Worm (Caenorhabditis elegans) whole organism, L4 larva: ENCODE measurements around the gene F53A9.8.
"Not testable (repeated sequence)": the region's sequence is repeated elsewhere in the genome, so short reads cannot be mapped to it uniquely, and the experiment has no call there.

Experiments
- D1046.2 ChIP-seq: fragments of 200-800 bp; sonication (Bioruptor generic); IDR thresholded peaks from 2 replicates; pipeline ENCODE4 v1.3.6; 2022; ENCODE audit warnings: missing genetic modification characterization, missing compliant biosample characterization
- F37D6.2 ChIP-seq: sonication (generic microtip); optimal IDR thresholded peaks from 2 replicates; lab custom pipeline; 2016; ENCODE audit warnings: mild to moderate bottlenecking, missing genetic modification characterization, missing compliant biosample characterization
- T20F7.1 ChIP-seq: fragments of 200-800 bp; sonication (Bioruptor generic); optimal IDR thresholded peaks from 2 replicates; lab custom pipeline; 2018; ENCODE audit warnings: mild to moderate bottlenecking, missing genetic modification characterization, missing compliant biosample characterization
- ZK337.2 ChIP-seq: fragments of 200-800 bp; sonication (Bioruptor generic); IDR thresholded peaks from 2 replicates; pipeline ENCODE4 v1.3.6; 2022; ENCODE audit warnings: missing genetic modification reagents, missing genetic modification characterization, missing compliant biosample characterization
- aha-1 ChIP-seq: fragments of 150-350 bp; peaks from one replicate; lab custom pipeline; 2014; ENCODE audit warnings: missing biosample characterization, missing genetic modification characterization
- arid-1 ChIP-seq: fragments of 200-800 bp; sonication (Bioruptor generic); conservative IDR thresholded peaks from 2 replicates; pipeline ENCODE4 v1.3.6; 2022; ENCODE audit warnings: missing genetic modification reagents, missing genetic modification characterization, missing compliant biosample characterization
- ceh-28 ChIP-seq: fragments of 150-350 bp; optimal IDR thresholded peaks from 2 replicates; lab custom pipeline; 2014; ENCODE audit warnings: missing biosample characterization, missing genetic modification reagents, missing genetic modification characterization
- daf-16 ChIP-seq, 3 experiments: sonication (generic microtip); optimal IDR thresholded peaks; 2 replicates each; lab custom pipeline; 2016 to 2017; ENCODE audit warnings: missing genetic modification characterization in 3 of 3, missing genetic modification reagents in 3 of 3, mild to moderate bottlenecking in 2 of 3, missing compliant biosample characterization in 2 of 3, missing biosample characterization in 1 of 3, moderate library complexity in 1 of 3
- daf-8 ChIP-seq: fragments of 200-800 bp; sonication (Bioruptor generic); IDR thresholded peaks from 2 replicates; pipeline ENCODE4 v1.3.6; 2022; ENCODE audit warnings: missing genetic modification characterization, missing compliant biosample characterization
- dmd-6 ChIP-seq: fragments of 200-800 bp; sonication (Bioruptor generic); IDR thresholded peaks from 2 replicates; pipeline ENCODE4 v1.3.6; 2022; ENCODE audit warnings: missing genetic modification reagents, missing genetic modification characterization, missing compliant biosample characterization
- dmd-8 ChIP-seq: fragments of 200-800 bp; sonication (Bioruptor generic); IDR thresholded peaks from 2 replicates; pipeline ENCODE4 v1.3.6; 2022; ENCODE audit warnings: missing genetic modification characterization, missing compliant biosample characterization
- dpl-1 ChIP-seq: fragments of 150-350 bp; optimal IDR thresholded peaks from 2 replicates; lab custom pipeline; 2014; ENCODE audit warnings: missing biosample characterization, missing genetic modification reagents, missing genetic modification characterization
- dve-1 ChIP-seq: sonication (generic microtip); optimal IDR thresholded peaks from 2 replicates; lab custom pipeline; 2017; ENCODE audit warnings: antibody characterized with exemption, mild to moderate bottlenecking, missing genetic modification characterization, missing compliant biosample characterization; ENCODE audit not compliant: insufficient read depth
- hif-1 ChIP-seq, 2 experiments: sonication (generic microtip); optimal IDR thresholded peaks; 2 replicates each; lab custom pipeline; 2016 to 2017; ENCODE audit warnings: missing compliant biosample characterization in 2 of 2, missing genetic modification characterization in 2 of 2, missing genetic modification reagents in 2 of 2, missing genotype in 2 of 2, mild to moderate bottlenecking in 1 of 2
- hlh-11 ChIP-seq: fragments of 200-800 bp; sonication (Bioruptor generic); optimal IDR thresholded peaks from 2 replicates; lab custom pipeline; 2018; ENCODE audit warnings: mild to moderate bottlenecking, missing genetic modification characterization, missing compliant biosample characterization
- hlh-30 ChIP-seq: sonication (generic microtip); optimal IDR thresholded peaks from 2 replicates; lab custom pipeline; 2017; ENCODE audit warnings: antibody characterized with exemption, mild to moderate bottlenecking, missing genetic modification characterization, missing compliant biosample characterization; ENCODE audit not compliant: insufficient read depth
- hmg-1.1 ChIP-seq: fragments of 200-800 bp; sonication (Bioruptor generic); IDR thresholded peaks from 2 replicates; pipeline ENCODE4 v1.3.6; 2022; ENCODE audit warnings: missing genetic modification reagents, missing genetic modification characterization, missing compliant biosample characterization
- jun-1 ChIP-seq: fragments of 150-350 bp; optimal IDR thresholded peaks from 2 replicates; lab custom pipeline; 2014; ENCODE audit warnings: missing biosample characterization, missing genetic modification reagents, missing genetic modification characterization
- lin-1 ChIP-seq: fragments of 200-800 bp; sonication (Bioruptor generic); IDR thresholded peaks from 2 replicates; pipeline ENCODE4 v1.3.6; 2022; ENCODE audit warnings: missing genetic modification reagents, missing genetic modification characterization, missing compliant biosample characterization
- lin-13 ChIP-seq: fragments of 150-350 bp; optimal IDR thresholded peaks from 2 replicates; lab custom pipeline; 2014; ENCODE audit warnings: missing biosample characterization, missing genetic modification reagents, missing genetic modification characterization
- lin-39 ChIP-seq: fragments of 150-350 bp; optimal IDR thresholded peaks from 2 replicates; lab custom pipeline; 2014; ENCODE audit warnings: missing biosample characterization, missing genetic modification reagents, missing genetic modification characterization
- lsy-2 ChIP-seq, 2 experiments: fragments of 150-350 bp in 1 of 2; sonication (generic microtip) in 1 of 2; optimal IDR thresholded peaks; 2 replicates each; lab custom pipeline; 2014 to 2017; ENCODE audit warnings: missing biosample characterization in 2 of 2, missing genetic modification characterization in 2 of 2
- mdl-1 ChIP-seq, 2 experiments: fragments of 150-350 bp in 1 of 2; sonication (generic microtip) in 1 of 2; optimal IDR thresholded peaks; 2 replicates each; lab custom pipeline; 2014 to 2017; ENCODE audit warnings: missing biosample characterization in 2 of 2, missing genetic modification characterization in 2 of 2
- mep-1 ChIP-seq: fragments of 150-350 bp; sonication (generic microtip); optimal IDR thresholded peaks from 3 replicates; lab custom pipeline; 2014; ENCODE audit warnings: missing biosample characterization, missing genetic modification characterization
- mes-2 ChIP-seq: sonication (generic microtip); optimal IDR thresholded peaks from 2 replicates; lab custom pipeline; 2016; ENCODE audit warnings: missing genotype, mild to moderate bottlenecking, missing genetic modification characterization, missing compliant biosample characterization; ENCODE audit not compliant: poor library complexity, severe bottlenecking
- mxl-3 ChIP-seq: fragments of 200-800 bp; sonication (Bioruptor generic); optimal IDR thresholded peaks from 2 replicates; lab custom pipeline; 2018; ENCODE audit warnings: mild to moderate bottlenecking, missing genetic modification characterization, missing compliant biosample characterization
- nhr-11 ChIP-seq: fragments of 150-350 bp; optimal IDR thresholded peaks from 2 replicates; lab custom pipeline; 2014; ENCODE audit warnings: missing biosample characterization, missing genetic modification characterization
- nhr-25 ChIP-seq: sonication (generic microtip); optimal IDR thresholded peaks from 2 replicates; lab custom pipeline; 2017; ENCODE audit warnings: missing genetic modification characterization, mild to moderate bottlenecking, missing compliant biosample characterization, antibody characterized with exemption, moderate library complexity, borderline replicate concordance; ENCODE audit not compliant: insufficient read depth
- nhr-28 ChIP-seq: fragments of 150-350 bp; optimal IDR thresholded peaks from 2 replicates; lab custom pipeline; 2014; ENCODE audit warnings: missing biosample characterization, missing genetic modification characterization
- nhr-6 ChIP-seq: fragments of 150-350 bp; optimal IDR thresholded peaks from 2 replicates; lab custom pipeline; 2014; ENCODE audit warnings: missing biosample characterization, missing genetic modification characterization
- nhr-77 ChIP-seq: fragments of 150-350 bp; optimal IDR thresholded peaks from 2 replicates; lab custom pipeline; 2014; ENCODE audit warnings: missing biosample characterization, missing genetic modification characterization
- pha-4 ChIP-seq, 2 experiments: fragments of 150-350 bp in 1 of 2; fragments of 200-800 bp in 1 of 2; sonication (Bioruptor generic) in 1 of 2; IDR thresholded peaks in 1 of 2; optimal IDR thresholded peaks in 1 of 2; 2 replicates each; pipeline versions ENCODE4 v1.3.6 to Lab custom; 2014 to 2022; ENCODE audit warnings: missing genetic modification characterization in 2 of 2, missing genetic modification reagents in 2 of 2, missing biosample characterization in 1 of 2, missing compliant biosample characterization in 1 of 2
- rbr-2 ChIP-seq: sonication (generic microtip); optimal IDR thresholded peaks from 2 replicates; lab custom pipeline; 2016; ENCODE audit warnings: missing genotype, missing genetic modification characterization, missing compliant biosample characterization
- tag-97 ChIP-seq: fragments of 200-800 bp; sonication (Bioruptor generic); IDR thresholded peaks from 2 replicates; pipeline ENCODE4 v1.3.6; 2022; ENCODE audit warnings: missing genetic modification characterization, missing compliant biosample characterization
- tra-1 ChIP-seq: fragments of 200-800 bp; sonication (Bioruptor generic); IDR thresholded peaks from 2 replicates; pipeline ENCODE4 v1.3.6; 2022; ENCODE audit warnings: missing genetic modification reagents, missing genetic modification characterization, missing compliant biosample characterization
- vab-7 ChIP-seq: fragments of 200-800 bp; sonication (Bioruptor generic); IDR thresholded peaks from 2 replicates; pipeline ENCODE4 v1.3.6; 2022; ENCODE audit warnings: missing genetic modification reagents, missing genetic modification characterization, missing compliant biosample characterization
- zip-11 ChIP-seq: fragments of 200-800 bp; sonication (Bioruptor generic); IDR thresholded peaks from 2 replicates; pipeline ENCODE4 v1.3.6; 2022; ENCODE audit warnings: missing genetic modification characterization, missing compliant biosample characterization
- ztf-7 ChIP-seq: fragments of 150-350 bp; optimal IDR thresholded peaks from 2 replicates; lab custom pipeline; 2014; ENCODE audit warnings: missing biosample characterization, missing genetic modification characterization

The F53A9.8 gene

ce11 chrX:8736965-8737464 lies 18.3 kb upstream of the F53A9.8 start, which contains the start of gene M02D8.3:
Gene M02D8.3, minus strand, starts transcription at chrX:8737015.
- TF ChIP-seq hmg-1.1 (GFP tag; lab: Robert Waterston, UW) (0 out of 2 replicates have a peak, but pooled peaks have one; percentile 41), daf-8 (GFP tag; lab: Robert Waterston, UW) (no peak), nhr-11 (tag; lab: Kevin White, UChicago) (no peak), ceh-28 (tag; lab: Kevin White, UChicago) (peak; percentile 23), pha-4 (GFP tag; IDR thresholded peaks at IDR 0.05; lab: Robert Waterston, UW) (no peak), pha-4 (tag; optimal IDR thresholded peaks at IDR 0.05; lab: Kevin White, UChicago) (peak; percentile 48), T20F7.1 (GFP tag; lab: Kevin White, UChicago) (peak; percentile 10), mes-2 (tag; lab: Kevin White, UChicago) (peak; percentile 62), lin-1 (GFP tag; lab: Robert Waterston, UW) (0 out of 2 replicates have a peak, but pooled peaks have one; percentile 13), rbr-2 (peak; percentile 57), mdl-1 (tag; optimal IDR thresholded peaks at IDR 0.05; lab: Kevin White, UChicago) (peak in 1 of 2 experiments; percentile 77), D1046.2 (no peak), vab-7 (no peak), F37D6.2 (tag; lab: Kevin White, UChicago) (peak; percentile 10), nhr-28 (peak; percentile 89), hlh-30 (tag; lab: Kevin White, UChicago) (peak; percentile 91), nhr-6 (peak; percentile 10), dpl-1 (GFP tag; lab: Kevin White, UChicago) (peak; percentile 66), dmd-6 (0 out of 2 replicates have a peak, but pooled peaks have one; percentile 16), ztf-7 (peak; percentile 5), mxl-3 (GFP tag; lab: Kevin White, UChicago) (peak; percentile 83), nhr-77 (tag; lab: Kevin White, UChicago) (peak; percentile 45), lin-13 (GFP tag; lab: Kevin White, UChicago) (peak; percentile 10), tra-1 (GFP tag; lab: Robert Waterston, UW) (no peak), nhr-25 (peak; percentile 43), lsy-2 (tag; optimal IDR thresholded peaks at IDR 0.05; lab: Kevin White, UChicago) (peak in 1 of 2 experiments; percentile 69), aha-1 (tag; lab: Kevin White, UChicago) (peak; percentile 98), hlh-11 (tag; lab: Kevin White, UChicago) (peak; percentile 70), tag-97 (GFP tag; lab: Robert Waterston, UW) (no peak), arid-1 (0 out of 2 replicates have a peak, but pooled peaks have one; percentile 6), dve-1 (tag; lab: Kevin White, UChicago) (peak; percentile 71), hif-1 (tag; optimal IDR thresholded peaks at IDR 0.05; lab: Kevin White, UChicago) (peak in 1 of 2 experiments; percentile 41), jun-1 (tag; lab: Kevin White, UChicago) (no peak), mep-1 (peak; percentile 74)

- TF ChIP-seq daf-16 (GFP tag; optimal IDR thresholded peaks at IDR 0.05; lab: Kevin White, UChicago); daf-16 (tag; optimal IDR thresholded peaks at IDR 0.05; lab: Kevin White, UChicago); nhr-25; zip-11 (GFP tag; lab: Robert Waterston, UW): not testable (repeated sequence)
- TF ChIP-seq, all 104 proteins: peak for 0; not testable (repeated sequence) for 104
Measured at ce11 chrX:8731822-8732221, 13.1 kb upstream of the F53A9.8 start, which contains the start of gene M02D8.6. Gene M02D8.6, minus strand, starts transcription at chrX:8731922.

- no peak for TF ChIP-seq dmd-8 (GFP tag; lab: Robert Waterston, UW)
- TF ChIP-seq lin-39 (tag; lab: Kevin White, UChicago), result no peak
- peak; percentile 28 for TF ChIP-seq nhr-11 (tag; lab: Kevin White, UChicago)
- no peak for TF ChIP-seq ZK337.2 (GFP tag; lab: Robert Waterston, UW)
Measured at ce11 chrX:8727306-8727705, 8.6 kb upstream of the F53A9.8 start, which contains the start of gene EGAP4.1. Gene EGAP4.1, minus strand, starts transcription at chrX:8727406.
